Fruit fly (Drosophila melanogaster): ENCODE results near the gene CG43861.

CG43861 gene

dm6 chr2L:19941352-19941851, 75.7 kb downstream of the CG43861 start (continued):
- peak; percentile 5; the same call in 1 of the 2 replicates for TF ChIP-seq CG10959 (GFP tag; IDR thresholded peaks at IDR 0.05)
- peak; percentile 24 for TF ChIP-seq ERR (GFP tag; optimal IDR thresholded peaks at IDR 0.05)
- no peak for TF ChIP-seq BEAF-32 (GFP tag; optimal IDR thresholded peaks at IDR 0.05)
- TF ChIP-seq peb (GFP tag; IDR thresholded peaks at IDR 0.05): peak; percentile 75
- TF ChIP-seq GATAe (GFP tag; conservative IDR thresholded peaks at IDR 0.05): peak; percentile 59
- peak; percentile 75 for TF ChIP-seq ssp (GFP tag; IDR thresholded peaks at IDR 0.05)
- TF ChIP-seq CG30403 (GFP tag; optimal IDR thresholded peaks at IDR 0.05): peak; percentile 90
- TF ChIP-seq caup (GFP tag; optimal IDR thresholded peaks at IDR 0.05; ENCODE audit: severe bottlenecking): peak; percentile 49
- peak; percentile 77 for TF ChIP-seq CG18764 (GFP tag; optimal IDR thresholded peaks at IDR 0.05)
- peak; percentile 85 for TF ChIP-seq Oaz (GFP tag; IDR thresholded peaks at IDR 0.05)
- no peak for TF ChIP-seq Max (GFP tag; optimal IDR thresholded peaks at IDR 0.05)
- TF ChIP-seq ase (GFP tag; IDR thresholded peaks at IDR 0.05): peak; percentile 84
- TF ChIP-seq CG2889 (GFP tag; IDR thresholded peaks at IDR 0.05): peak; percentile 87
- TF ChIP-seq CG10543 (GFP tag; optimal IDR thresholded peaks at IDR 0.05): peak; percentile 59
- TF ChIP-seq TFAM (GFP tag; optimal IDR thresholded peaks at IDR 0.05): peak; percentile 25
- no peak for TF ChIP-seq CG1832 (GFP tag; optimal IDR thresholded peaks at IDR 0.05)
- peak; percentile 78 for TF ChIP-seq NfI (GFP tag; optimal IDR thresholded peaks at IDR 0.05)
- no peak for TF ChIP-seq D (optimal IDR thresholded peaks at IDR 0.05)
- peak; percentile 67 for TF ChIP-seq D (GFP tag; optimal IDR thresholded peaks at IDR 0.05)
- TF ChIP-seq Myb (GFP tag; optimal IDR thresholded peaks at IDR 0.05): peak; percentile 76
- peak; percentile 71 for TF ChIP-seq ewg (GFP tag; optimal IDR thresholded peaks at IDR 0.05)
- TF ChIP-seq amos (GFP tag; IDR thresholded peaks at IDR 0.05; ENCODE audit: partially characterized antibody): no peak
- TF ChIP-seq cato (GFP tag; optimal IDR thresholded peaks at IDR 0.05; ENCODE audit: borderline replicate concordance): peak; percentile 76
- TF ChIP-seq sug (tag; optimal IDR thresholded peaks at IDR 0.05): peak; percentile 43
- peak; percentile 88 for TF ChIP-seq MBD-R2 (GFP tag; IDR thresholded peaks at IDR 0.05)
- TF ChIP-seq CG32772 (GFP tag; IDR thresholded peaks at IDR 0.05): peak; percentile 89
- no peak for TF ChIP-seq CG9797 (GFP tag; optimal IDR thresholded peaks at IDR 0.05)
- TF ChIP-seq CG1529 (GFP tag; optimal IDR thresholded peaks at IDR 0.05): peak; percentile 66
- peak; percentile 69 for TF ChIP-seq CG13296 (GFP tag; optimal IDR thresholded peaks at IDR 0.05)
- no peak for TF ChIP-seq ac (GFP tag; optimal IDR thresholded peaks at IDR 0.05)
- TF ChIP-seq gsb (GFP tag; IDR thresholded peaks at IDR 0.05): peak; percentile 88
- TF ChIP-seq Nf-YB (GFP tag; optimal IDR thresholded peaks at IDR 0.05): peak; percentile 50

- TF ChIP-seq peb (GFP tag; IDR thresholded peaks at IDR 0.05): no peak
- no peak for TF ChIP-seq CG13296 (GFP tag; optimal IDR thresholded peaks at IDR 0.05)
- no peak for TF ChIP-seq CG14710 (tag; optimal IDR thresholded peaks at IDR 0.05)
- no peak for TF ChIP-seq Blimp-1 (GFP tag; optimal IDR thresholded peaks at IDR 0.05)
- no peak for TF ChIP-seq inv (GFP tag; IDR thresholded peaks at IDR 0.05; ENCODE audit: partially characterized antibody)
- 0 out of 3 replicates have a peak, but pooled peaks have one; percentile 74 for TF ChIP-seq CG2199 (GFP tag; IDR thresholded peaks at IDR 0.05)
- peak; percentile 50 for TF ChIP-seq kni (GFP tag; optimal IDR thresholded peaks at IDR 0.05)
- TF ChIP-seq vnd (GFP tag; IDR thresholded peaks at IDR 0.05; ENCODE audit: partially characterized antibody): 0 out of 3 replicates have a peak, but pooled peaks have one; percentile 32
- TF ChIP-seq toy (GFP tag; IDR thresholded peaks at IDR 0.05): no peak
- no peak for TF ChIP-seq emc (GFP tag; optimal IDR thresholded peaks at IDR 0.05)
- no peak for TF ChIP-seq trem (tag; optimal IDR thresholded peaks at IDR 0.05)
- TF ChIP-seq PHDP (tag; optimal IDR thresholded peaks at IDR 0.05): no peak
- no peak for TF ChIP-seq ftz-f1 (GFP tag; optimal IDR thresholded peaks at IDR 0.05)
- no peak for TF ChIP-seq wdn (GFP tag; IDR thresholded peaks at IDR 0.05)
- no peak for TF ChIP-seq dmrt11E (tag; optimal IDR thresholded peaks at IDR 0.05)
- TF ChIP-seq lmd (GFP tag; IDR thresholded peaks at IDR 0.05): no peak
- TF ChIP-seq BEAF-32 (GFP tag; optimal IDR thresholded peaks at IDR 0.05): no peak
Measured at dm6 chr2L:19940036-19940435, 77.0 kb downstream of the CG43861 start.

All from whole organism, embryonic.